Worm (Caenorhabditis elegans) whole organism, young adult: ENCODE results near the gene ZK686.6.
"Not testable (repeated sequence)": the region's sequence is repeated elsewhere in the genome, so short reads cannot be mapped to it uniquely, and the experiment has no call there.

ENCODE experiments used
- Y53F4B.3 ChIP-seq: fragments of 200-800 bp; sonication (Bioruptor generic); IDR thresholded peaks from 2 replicates; pipeline ENCODE4 v1.3.6; 2022; ENCODE audit warnings: missing genetic modification reagents, missing genetic modification characterization, missing compliant biosample characterization
- ama-1 ChIP-seq, 3 experiments: fragments of 150-350 bp in 1 of 3; sonication (generic microtip) in 2 of 3; optimal IDR thresholded peaks; 2 replicates each; lab custom pipeline; 2014 to 2018; ENCODE audit warnings: missing biosample characterization in 2 of 3, missing genetic modification characterization in 2 of 3, missing genetic modification reagents in 2 of 3
- dpl-1 ChIP-seq: fragments of 150-350 bp; optimal IDR thresholded peaks from 2 replicates; lab custom pipeline; 2014; ENCODE audit warnings: missing biosample characterization, missing genetic modification reagents, missing genetic modification characterization
- hlh-26 ChIP-seq: fragments of 200-800 bp; sonication (Bioruptor generic); conservative IDR thresholded peaks from 2 replicates; pipeline ENCODE4 v1.3.6; 2022; ENCODE audit warnings: missing genetic modification reagents, missing genetic modification characterization, missing compliant biosample characterization
- lin-35 ChIP-seq, 3 experiments: fragments of 150-350 bp in 2 of 3; sonication (generic microtip) in 1 of 3; optimal IDR thresholded peaks; 2 replicates each; lab custom pipeline; 2014 to 2018; ENCODE audit warnings: missing biosample characterization in 3 of 3, missing genetic modification characterization in 3 of 3, missing genetic modification reagents in 3 of 3
- nfya-2 ChIP-seq: fragments of 200-800 bp; sonication (Bioruptor generic); IDR thresholded peaks from 2 replicates; pipeline ENCODE4 v1.3.6; 2022; ENCODE audit warnings: missing genetic modification reagents, missing genetic modification characterization, missing compliant biosample characterization
- nhr-80 ChIP-seq: sonication (generic microtip); optimal IDR thresholded peaks from 2 replicates; lab custom pipeline; 2016; ENCODE audit warnings: missing genetic modification characterization, missing compliant biosample characterization

- TF ChIP-seq Y53F4B.3 (GFP tag; lab: Robert Waterston, UW); hlh-26; nfya-2 (GFP tag; lab: Robert Waterston, UW); dpl-1 (GFP tag; lab: Kevin White, UChicago); ama-1 (optimal IDR thresholded peaks at IDR 0.05; lab: Kevin White, UChicago); ama-1 (GFP tag; optimal IDR thresholded peaks at IDR 0.05; lab: Kevin White, UChicago); lin-35 (GFP tag; optimal IDR thresholded peaks at IDR 0.05; lab: Kevin White, UChicago): not testable (repeated sequence)
- peak; percentile 3 for TF ChIP-seq nhr-80 (tag; lab: Kevin White, UChicago)
Observed at ce11 chrIII:7770986-7771385, 1.8 kb downstream of the ZK686.6 start.
